Fruit fly (Drosophila melanogaster) whole organism, embryonic: ENCODE measurements around the gene Sry-alpha.

Experiments used
- Abd-B ChIP-seq: fragments of 200-800 bp; sonication (Bioruptor generic); optimal IDR thresholded peaks from 2 replicates; lab custom pipeline; 2018; ENCODE audit warnings: missing biosample characterization, mild to moderate bottlenecking, missing genetic modification characterization, moderate library complexity
- Atf-2 ChIP-seq: fragments of 200-800 bp; sonication (Bioruptor generic); optimal IDR thresholded peaks from 2 replicates; lab custom pipeline; 2016; ENCODE audit warnings: missing biosample characterization, missing genetic modification characterization
- B-H2 ChIP-seq: fragments of 200-800 bp; sonication (Bioruptor generic); optimal IDR thresholded peaks from 2 replicates; lab custom pipeline; 2018; ENCODE audit warnings: missing biosample characterization, mild to moderate bottlenecking, missing genetic modification characterization
- BtbVII ChIP-seq: fragments of 200-800 bp; sonication (Bioruptor generic); optimal IDR thresholded peaks from 3 replicates; lab custom pipeline; 2017; ENCODE audit warnings: missing biosample characterization, mild to moderate bottlenecking, missing genetic modification characterization
- CG12299 ChIP-seq: fragments of 200-800 bp; sonication (Bioruptor generic); optimal IDR thresholded peaks from 2 replicates; lab custom pipeline; 2018; ENCODE audit warnings: missing biosample characterization, mild to moderate bottlenecking, missing genetic modification characterization
- CG13123 ChIP-seq: fragments of 200-800 bp; sonication (Bioruptor generic); optimal IDR thresholded peaks from 2 replicates; lab custom pipeline; 2016; ENCODE audit warnings: missing biosample characterization, missing genetic modification characterization
- CG13424 ChIP-seq: fragments of 200-800 bp; sonication (Bioruptor generic); optimal IDR thresholded peaks from 2 replicates; lab custom pipeline; 2019; ENCODE audit warnings: missing biosample characterization, mild to moderate bottlenecking, missing genetic modification characterization, moderate library complexity
- CG14441 ChIP-seq: fragments of 200-800 bp; sonication (Bioruptor generic); IDR thresholded peaks from 2 replicates; pipeline ENCODE4 v1.3.6; 2022; ENCODE audit warnings: missing biosample characterization, missing genetic modification characterization
- CG15011 ChIP-seq: fragments of 200-800 bp; sonication (Bioruptor generic); optimal IDR thresholded peaks from 3 replicates; lab custom pipeline; 2018; ENCODE audit warnings: missing biosample characterization, mild to moderate bottlenecking, missing genetic modification characterization
- CG2116 ChIP-seq: fragments of 200-800 bp; sonication (Bioruptor generic); optimal IDR thresholded peaks from 3 replicates; lab custom pipeline; 2018; ENCODE audit warnings: missing biosample characterization, mild to moderate bottlenecking, missing genetic modification characterization
- CG2202 ChIP-seq: fragments of 200-800 bp; sonication (Bioruptor generic); optimal IDR thresholded peaks from 2 replicates; lab custom pipeline; 2018; ENCODE audit warnings: missing biosample characterization, mild to moderate bottlenecking, missing genetic modification characterization
- CG2678 ChIP-seq: fragments of 200-800 bp; sonication (Bioruptor generic); optimal IDR thresholded peaks from 3 replicates; lab custom pipeline; 2019; ENCODE audit warnings: missing biosample characterization, mild to moderate bottlenecking, missing genetic modification characterization, moderate library complexity
- CG31365 ChIP-seq: fragments of 200-800 bp; sonication (Bioruptor generic); optimal IDR thresholded peaks from 2 replicates; lab custom pipeline; 2018; ENCODE audit warnings: missing biosample characterization, mild to moderate bottlenecking, missing genetic modification characterization
- CG3163 ChIP-seq: fragments of 200-800 bp; sonication (Bioruptor generic); optimal IDR thresholded peaks from 3 replicates; lab custom pipeline; 2016; ENCODE audit warnings: missing biosample characterization, missing genetic modification characterization
- CG3726 ChIP-seq: fragments of 200-800 bp; sonication (Bioruptor generic); IDR thresholded peaks from 3 replicates; pipeline ENCODE4, ENCODE4 v1.3.6; 2022; ENCODE audit warnings: missing biosample characterization, missing genetic modification characterization
- CG4707 ChIP-seq: fragments of 200-800 bp; sonication (Bioruptor generic); optimal IDR thresholded peaks from 2 replicates; lab custom pipeline; 2018; ENCODE audit warnings: missing biosample characterization, mild to moderate bottlenecking, missing genetic modification characterization, moderate library complexity
- CG4730 ChIP-seq: fragments of 200-800 bp; sonication (Bioruptor generic); IDR thresholded peaks from 2 replicates; pipeline ENCODE4 v1.3.6; 2022; ENCODE audit warnings: missing biosample characterization, missing genetic modification characterization
- CG6813 ChIP-seq: fragments of 200-800 bp; sonication (Bioruptor generic); optimal IDR thresholded peaks from 2 replicates; lab custom pipeline; 2017; ENCODE audit warnings: missing biosample characterization, missing genetic modification characterization, mild to moderate bottlenecking, moderate library complexity, missing genetic modification reagents
- CG8359 ChIP-seq: fragments of 200-800 bp; sonication (Bioruptor generic); optimal IDR thresholded peaks from 2 replicates; lab custom pipeline; 2017; ENCODE audit warnings: missing biosample characterization, mild to moderate bottlenecking, missing genetic modification characterization, borderline replicate concordance
- CG9727 ChIP-seq: fragments of 200-800 bp; sonication (Bioruptor generic); optimal IDR thresholded peaks from 3 replicates; lab custom pipeline; 2017; ENCODE audit warnings: missing biosample characterization, mild to moderate bottlenecking, missing genetic modification characterization
- Dref ChIP-seq: fragments of 200-800 bp; sonication (Bioruptor generic); IDR thresholded peaks from 2 replicates; pipeline ENCODE4 v1.3.6; 2022; ENCODE audit warnings: missing biosample characterization, missing genetic modification characterization
- HLH54F ChIP-seq: fragments of 200-800 bp; sonication (Bioruptor generic); optimal IDR thresholded peaks from 3 replicates; lab custom pipeline; 2016; ENCODE audit warnings: missing biosample characterization, missing genetic modification characterization
- Hey ChIP-seq: fragments of 200-800 bp; sonication (Bioruptor generic); optimal IDR thresholded peaks from 3 replicates; lab custom pipeline; 2018; ENCODE audit warnings: missing biosample characterization, mild to moderate bottlenecking, missing genetic modification characterization
- Hmx ChIP-seq: fragments of 200-800 bp; sonication (Bioruptor generic); optimal IDR thresholded peaks from 2 replicates; lab custom pipeline; 2016; ENCODE audit warnings: missing biosample characterization, missing genetic modification characterization
- Max ChIP-seq: fragments of 200-800 bp; sonication (Bioruptor generic); optimal IDR thresholded peaks from 2 replicates; lab custom pipeline; 2016; ENCODE audit warnings: missing biosample characterization, mild to moderate bottlenecking, missing genetic modification characterization
- Mes4 ChIP-seq: fragments of 200-800 bp; sonication (Bioruptor generic); optimal IDR thresholded peaks from 2 replicates; lab custom pipeline; 2016; ENCODE audit warnings: missing biosample characterization, missing genetic modification characterization
- Myb ChIP-seq: fragments of 200-800 bp; sonication (Bioruptor generic); optimal IDR thresholded peaks from 2 replicates; lab custom pipeline; 2016; ENCODE audit warnings: missing biosample characterization, missing genetic modification characterization
- NC2α ChIP-seq: fragments of 200-800 bp; sonication (Bioruptor generic); optimal IDR thresholded peaks from 2 replicates; lab custom pipeline; 2016; ENCODE audit warnings: missing biosample characterization, missing genetic modification characterization
- Oli ChIP-seq: fragments of 200-800 bp; sonication (Bioruptor generic); optimal IDR thresholded peaks from 2 replicates; lab custom pipeline; 2018; ENCODE audit warnings: missing biosample characterization, mild to moderate bottlenecking, missing genetic modification characterization, moderate library complexity
- Six4 ChIP-seq: fragments of 200-800 bp; sonication (Bioruptor generic); optimal IDR thresholded peaks from 2 replicates; lab custom pipeline; 2016; ENCODE audit warnings: missing biosample characterization, missing genetic modification characterization
- Sry-δ ChIP-seq: fragments of 200-800 bp; sonication (Bioruptor generic); optimal IDR thresholded peaks from 2 replicates; lab custom pipeline; 2016; ENCODE audit warnings: missing biosample characterization, missing genetic modification characterization
- al ChIP-seq: fragments of 200-800 bp; sonication (Bioruptor generic); IDR thresholded peaks from 2 replicates; pipeline ENCODE4 v1.3.6; 2022; ENCODE audit warnings: missing biosample characterization, missing genetic modification characterization
- chinmo ChIP-seq: fragments of 200-800 bp; sonication (Bioruptor generic); IDR thresholded peaks from 4 replicates; pipeline ENCODE4 v1.3.6; 2022; ENCODE audit warnings: missing biosample characterization, missing genetic modification characterization; ENCODE audit not compliant: partially characterized antibody
- da ChIP-seq: fragments of 200-800 bp; sonication (Bioruptor generic); optimal IDR thresholded peaks from 2 replicates; lab custom pipeline; 2016; ENCODE audit warnings: missing biosample characterization, missing genetic modification characterization
- emc ChIP-seq: fragments of 200-800 bp; sonication (Bioruptor generic); optimal IDR thresholded peaks from 2 replicates; lab custom pipeline; 2016; ENCODE audit warnings: missing biosample characterization, missing genetic modification characterization
- fd96Cb ChIP-seq: fragments of 200-800 bp; sonication (Bioruptor generic); optimal IDR thresholded peaks from 2 replicates; lab custom pipeline; 2018; ENCODE audit warnings: missing biosample characterization, mild to moderate bottlenecking, missing genetic modification characterization, moderate library complexity
- ftz-f1 ChIP-seq: fragments of 200-800 bp; sonication (Bioruptor generic); optimal IDR thresholded peaks from 2 replicates; lab custom pipeline; 2016; ENCODE audit warnings: missing biosample characterization, missing genetic modification characterization
- hb ChIP-seq: fragments of 200-800 bp; sonication (Bioruptor generic); IDR thresholded peaks from 3 replicates; pipeline ENCODE4 v1.3.6; 2022; ENCODE audit warnings: missing biosample characterization, missing genetic modification characterization; ENCODE audit not compliant: partially characterized antibody
- insv ChIP-seq, 2 experiments: fragments of 200-800 bp; sonication (Bioruptor generic); optimal IDR thresholded peaks; 3 replicates each; lab custom pipeline; 2016 to 2018; ENCODE audit warnings: missing biosample characterization in 2 of 2, missing genetic modification characterization in 2 of 2
- lab ChIP-seq: fragments of 200-800 bp; sonication (Bioruptor generic); optimal IDR thresholded peaks from 3 replicates; lab custom pipeline; 2017; ENCODE audit warnings: missing biosample characterization, missing genetic modification characterization, mild to moderate bottlenecking, moderate library complexity, missing genetic modification reagents
- lov ChIP-seq, 2 experiments: fragments of 200-800 bp in 1 of 2; fragments of >200 bp in 1 of 2; sonication (Bioruptor generic) in 1 of 2; IDR thresholded peaks in 1 of 2; optimal IDR thresholded peaks in 1 of 2; 2 replicates in 1 of 2; 3 replicates in 1 of 2; pipeline versions ENCODE4 v1.3.6 to Lab custom; 2017 to 2022; ENCODE audit warnings: missing biosample characterization in 1 of 2, missing genetic modification characterization in 1 of 2
- mirr ChIP-seq: fragments of 200-800 bp; sonication (Bioruptor generic); optimal IDR thresholded peaks from 3 replicates; lab custom pipeline; 2018; ENCODE audit warnings: missing biosample characterization, mild to moderate bottlenecking, missing genetic modification characterization
- pan ChIP-seq, 4 experiments: fragments of >200 bp in 3 of 4; fragments of 200-800 bp in 1 of 4; sonication (Bioruptor generic) in 1 of 4; optimal IDR thresholded peaks in 3 of 4; IDR thresholded peaks in 1 of 4; 2 replicates each; pipeline versions ENCODE4 v1.3.6 to Lab custom; 2017 to 2022; ENCODE audit warnings: missing biosample characterization in 2 of 4, missing genetic modification characterization in 2 of 4, mixed read lengths in 1 of 4
- sqz ChIP-seq: fragments of 200-800 bp; sonication (Bioruptor generic); optimal IDR thresholded peaks from 3 replicates; lab custom pipeline; 2018; ENCODE audit warnings: missing biosample characterization, mild to moderate bottlenecking, missing genetic modification characterization
- tin ChIP-seq: fragments of 200-800 bp; sonication (Bioruptor generic); optimal IDR thresholded peaks from 3 replicates; lab custom pipeline; 2016; ENCODE audit warnings: missing biosample characterization, missing genetic modification characterization
- tio ChIP-seq: fragments of 200-800 bp; sonication (Bioruptor generic); optimal IDR thresholded peaks from 2 replicates; lab custom pipeline; 2017; ENCODE audit warnings: missing biosample characterization, missing genetic modification characterization, inconsistent platforms
- tll ChIP-seq, 2 experiments: fragments of 200-800 bp in 1 of 2; fragments of >200 bp in 1 of 2; sonication (Bioruptor generic) in 1 of 2; optimal IDR thresholded peaks; 2 replicates each; lab custom pipeline; 2017 to 2019; ENCODE audit warnings: missing biosample characterization in 2 of 2, missing genetic modification characterization in 2 of 2, mild to moderate bottlenecking in 1 of 2, moderate library complexity in 1 of 2
- zen ChIP-seq: fragments of 200-800 bp; sonication (Bioruptor generic); optimal IDR thresholded peaks from 3 replicates; lab custom pipeline; 2018; ENCODE audit warnings: missing biosample characterization, mild to moderate bottlenecking, missing genetic modification characterization, moderate library complexity

The Sry-alpha gene

DNA sequence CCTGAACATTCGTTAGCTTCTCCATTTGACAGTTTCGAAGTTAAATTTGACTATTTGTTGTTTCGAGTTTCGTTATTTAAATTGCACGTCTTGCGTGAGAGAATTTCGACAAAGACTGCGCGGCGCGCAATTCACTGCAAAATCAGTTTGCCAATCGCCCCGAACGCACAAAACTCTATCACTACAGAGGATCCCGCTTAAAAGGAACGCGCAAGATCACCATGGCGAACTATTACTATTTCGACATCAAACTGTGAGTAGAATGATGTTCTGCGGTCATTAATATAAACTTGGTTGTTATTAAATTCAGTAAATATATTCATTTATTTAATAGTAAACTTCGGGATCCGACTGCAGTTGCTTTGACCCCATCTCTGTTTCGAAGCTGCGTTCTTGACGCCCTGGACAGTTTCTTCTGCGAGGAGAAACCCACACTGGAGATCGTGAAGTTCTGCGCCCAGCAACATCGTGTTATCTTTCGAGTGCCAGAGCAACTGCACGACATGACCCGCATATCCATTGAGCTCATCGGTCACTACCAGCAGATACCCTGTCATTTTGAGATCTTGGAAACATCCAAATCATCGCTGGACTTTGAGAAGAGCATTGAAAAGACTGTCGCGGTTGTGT, 16.5 kb downstream of the Sry-alpha start, which contains the start of the genes Rpp14b and spn-A (continued):
- TF ChIP-seq CG9727 (GFP tag; lab: Kevin White, UChicago), result no peak
- no peak for TF ChIP-seq NC2α (GFP tag; lab: Kevin White, UChicago)
- TF ChIP-seq Hmx (GFP tag; lab: Kevin White, UChicago), result no peak
- TF ChIP-seq Myb (GFP tag; lab: Kevin White, UChicago), result no peak
- TF ChIP-seq Max, result no peak
- no peak for TF ChIP-seq CG4730
- TF ChIP-seq lov (optimal IDR thresholded peaks at IDR 0.05; lab: Kevin White, UChicago), result no peak
- TF ChIP-seq lov (GFP tag; IDR thresholded peaks at IDR 0.05; lab: Robert Waterston, UW), result 0 out of 3 replicates have a peak, but pooled peaks have one; percentile 50
- no peak for TF ChIP-seq tio
- no peak for TF ChIP-seq hb (GFP tag; lab: Robert Waterston, UW)
- no peak for TF ChIP-seq CG4707 (GFP tag; lab: Kevin White, UChicago)
- no peak for TF ChIP-seq Dref (GFP tag; lab: Robert Waterston, UW)
- peak; percentile 35 for TF ChIP-seq CG13424
- no peak for TF ChIP-seq BtbVII
- TF ChIP-seq CG6813 (GFP tag; lab: Kevin White, UChicago), result no peak
- no peak for TF ChIP-seq CG15011
- no peak for TF ChIP-seq CG3726
- TF ChIP-seq tin, result no peak
- peak; percentile 41; the same call in 1 of the 2 replicates for TF ChIP-seq CG14441 (GFP tag; lab: Robert Waterston, UW)
- TF ChIP-seq CG31365, result no peak
- peak; percentile 46 for TF ChIP-seq B-H2
- TF ChIP-seq mirr, result no peak
- no peak for TF ChIP-seq Mes4
- no peak for TF ChIP-seq Six4 (GFP tag; lab: Kevin White, UChicago)
- TF ChIP-seq emc (GFP tag; lab: Kevin White, UChicago), result no peak
- TF ChIP-seq Sry-δ (GFP tag; lab: Kevin White, UChicago), result no peak
- TF ChIP-seq Hey (tag; lab: Kevin White, UChicago), result no peak
- no peak for TF ChIP-seq Atf-2 (GFP tag; lab: Kevin White, UChicago)
- TF ChIP-seq CG3163 (GFP tag; lab: Kevin White, UChicago), result no peak
- TF ChIP-seq al (GFP tag; lab: Robert Waterston, UW), result 0 out of 2 replicates have a peak, but pooled peaks have one; percentile 26
- TF ChIP-seq chinmo (GFP tag; lab: Robert Waterston, UW), result no peak
- TF ChIP-seq ftz-f1 (GFP tag; lab: Kevin White, UChicago), result no peak
- no peak for TF ChIP-seq sqz
- no peak for TF ChIP-seq lab (GFP tag; lab: Kevin White, UChicago)
- peak in 1 of 2 experiments; percentile 9 for TF ChIP-seq tll (GFP tag; optimal IDR thresholded peaks at IDR 0.05; lab: Kevin White, UChicago)
- TF ChIP-seq fd96Cb (tag; lab: Kevin White, UChicago), result no peak
- no peak for TF ChIP-seq CG2116 (GFP tag; lab: Kevin White, UChicago)
- TF ChIP-seq HLH54F (GFP tag; lab: Kevin White, UChicago), result no peak
- peak; percentile 13 for TF ChIP-seq CG2678
- TF ChIP-seq Abd-B (GFP tag; lab: Kevin White, UChicago), result no peak
- no peak for TF ChIP-seq pan (optimal IDR thresholded peaks at IDR 0.05; lab: Kevin White, UChicago)
- no peak for TF ChIP-seq pan (GFP tag; optimal IDR thresholded peaks at IDR 0.05 in 1 of 2, IDR thresholded peaks at IDR 0.05 in 1 of 2)
- TF ChIP-seq CG12299 (tag; lab: Kevin White, UChicago), result no peak
- TF ChIP-seq Oli (tag; lab: Kevin White, UChicago), result no peak
- no peak for TF ChIP-seq CG8359 (GFP tag; lab: Kevin White, UChicago)
- no peak for TF ChIP-seq CG2202
- no peak for TF ChIP-seq CG13123 (GFP tag; lab: Kevin White, UChicago)
- TF ChIP-seq da, result no peak
- no peak for TF ChIP-seq insv (GFP tag; optimal IDR thresholded peaks at IDR 0.05; lab: Kevin White, UChicago)
- no peak for TF ChIP-seq zen (tag; lab: Kevin White, UChicago)
